Fruit fly (Drosophila melanogaster) whole organism, embryonic: ENCODE data around the gene not.

Source experiments
- Ada2b ChIP-seq: fragments of 200-800 bp; sonication (Bioruptor generic); IDR thresholded peaks from 2 replicates; pipeline ENCODE4 v1.3.6; 2022; ENCODE audit warnings: missing biosample characterization, missing genetic modification characterization
- Bdp1 ChIP-seq: fragments of 200-800 bp; sonication (Bioruptor generic); optimal IDR thresholded peaks from 3 replicates; lab custom pipeline; 2016; ENCODE audit warnings: missing biosample characterization, missing genetic modification characterization
- CG10267 ChIP-seq: fragments of 200-800 bp; sonication (Bioruptor generic); optimal IDR thresholded peaks from 2 replicates; lab custom pipeline; 2018; ENCODE audit warnings: missing biosample characterization, mild to moderate bottlenecking, missing genetic modification characterization, moderate library complexity
- CG10959 ChIP-seq: fragments of 200-800 bp; sonication (Bioruptor generic); IDR thresholded peaks from 2 replicates; pipeline ENCODE4 v1.3.6; 2022; ENCODE audit warnings: missing biosample characterization, missing genetic modification characterization
- CG11723 ChIP-seq: fragments of 200-800 bp; sonication (Bioruptor generic); optimal IDR thresholded peaks from 2 replicates; lab custom pipeline; 2017; ENCODE audit warnings: missing biosample characterization, mild to moderate bottlenecking, missing genetic modification characterization
- CG1602 ChIP-seq: fragments of 200-800 bp; sonication (Bioruptor generic); optimal IDR thresholded peaks from 3 replicates; lab custom pipeline; 2016; ENCODE audit warnings: missing biosample characterization, missing genetic modification characterization
- CG1603 ChIP-seq: fragments of 200-800 bp; sonication (Bioruptor generic); optimal IDR thresholded peaks from 2 replicates; lab custom pipeline; 2019; ENCODE audit warnings: missing biosample characterization, mild to moderate bottlenecking, missing genetic modification characterization, moderate library complexity
- CG17912 ChIP-seq: fragments of 200-800 bp; sonication (Bioruptor generic); optimal IDR thresholded peaks from 2 replicates; lab custom pipeline; 2018; ENCODE audit warnings: missing biosample characterization, mild to moderate bottlenecking, missing genetic modification characterization
- CG2678 ChIP-seq: fragments of 200-800 bp; sonication (Bioruptor generic); optimal IDR thresholded peaks from 3 replicates; lab custom pipeline; 2019; ENCODE audit warnings: missing biosample characterization, mild to moderate bottlenecking, missing genetic modification characterization, moderate library complexity
- CG2712 ChIP-seq: fragments of 200-800 bp; optimal IDR thresholded peaks from 3 replicates; lab custom pipeline; 2019; ENCODE audit warnings: missing biosample characterization, mild to moderate bottlenecking, missing genetic modification characterization, moderate library complexity
- CG2889 ChIP-seq: fragments of 200-800 bp; sonication (Bioruptor generic); IDR thresholded peaks from 3 replicates; pipeline ENCODE4 v1.3.6; 2022; ENCODE audit warnings: missing biosample characterization, missing genetic modification characterization
- CG30431 ChIP-seq: fragments of 200-800 bp; sonication (Bioruptor generic); optimal IDR thresholded peaks from 2 replicates; lab custom pipeline; 2017; ENCODE audit warnings: missing biosample characterization, missing genetic modification characterization
- CG33557 ChIP-seq: fragments of 200-800 bp; sonication (Bioruptor generic); optimal IDR thresholded peaks from 2 replicates; lab custom pipeline; 2019; ENCODE audit warnings: missing biosample characterization, mild to moderate bottlenecking, missing genetic modification characterization, moderate library complexity
- CG3407 ChIP-seq: fragments of 200-800 bp; sonication (Bioruptor generic); optimal IDR thresholded peaks from 2 replicates; lab custom pipeline; 2018; ENCODE audit warnings: missing biosample characterization, mild to moderate bottlenecking, missing genetic modification characterization
- CG7786 ChIP-seq: fragments of 200-800 bp; sonication (Bioruptor generic); optimal IDR thresholded peaks from 2 replicates; lab custom pipeline; 2016; ENCODE audit warnings: missing biosample characterization, missing genetic modification characterization
- CG7839 ChIP-seq: fragments of 200-800 bp; sonication (Bioruptor generic); optimal IDR thresholded peaks from 3 replicates; lab custom pipeline; 2018; ENCODE audit warnings: missing biosample characterization, mild to moderate bottlenecking, missing genetic modification characterization, moderate library complexity
- CG9215 ChIP-seq: fragments of 200-800 bp; sonication (Bioruptor generic); IDR thresholded peaks from 2 replicates; pipeline ENCODE4 v1.3.6; 2022; ENCODE audit warnings: missing biosample characterization, missing genetic modification characterization
- CG9817 ChIP-seq: fragments of 200-800 bp; sonication (Bioruptor generic); optimal IDR thresholded peaks from 2 replicates; lab custom pipeline; 2018; ENCODE audit warnings: missing biosample characterization, mild to moderate bottlenecking, missing genetic modification characterization, moderate library complexity
- CHES-1-like ChIP-seq: fragments of 200-800 bp; sonication (Bioruptor generic); optimal IDR thresholded peaks from 2 replicates; lab custom pipeline; 2016; ENCODE audit warnings: missing biosample characterization, missing genetic modification characterization
- CoRest ChIP-seq: fragments of 200-800 bp; sonication (Bioruptor generic); optimal IDR thresholded peaks from 3 replicates; lab custom pipeline; 2018; ENCODE audit warnings: missing biosample characterization, mild to moderate bottlenecking, missing genetic modification characterization, moderate library complexity
- D19A ChIP-seq: fragments of 200-800 bp; optimal IDR thresholded peaks from 3 replicates; lab custom pipeline; 2019; ENCODE audit warnings: missing biosample characterization, mild to moderate bottlenecking, missing genetic modification characterization, moderate library complexity
- Dip2 ChIP-seq: fragments of 200-800 bp; sonication (Bioruptor generic); IDR thresholded peaks from 2 replicates; pipeline ENCODE4 v1.3.6; 2022; ENCODE audit warnings: missing biosample characterization, missing genetic modification characterization
- H15 ChIP-seq: fragments of 200-800 bp; sonication (Bioruptor generic); IDR thresholded peaks from 3 replicates; pipeline ENCODE4 v1.3.6; 2022; ENCODE audit warnings: missing biosample characterization, missing genetic modification characterization
- HLH54F ChIP-seq: fragments of 200-800 bp; sonication (Bioruptor generic); optimal IDR thresholded peaks from 3 replicates; lab custom pipeline; 2016; ENCODE audit warnings: missing biosample characterization, missing genetic modification characterization
- HmgZ ChIP-seq: fragments of 200-800 bp; sonication (Bioruptor generic); optimal IDR thresholded peaks from 2 replicates; lab custom pipeline; 2018; ENCODE audit warnings: missing biosample characterization, mild to moderate bottlenecking, missing genetic modification characterization
- Hr51 ChIP-seq, 2 experiments: fragments of 200-800 bp; sonication (Bioruptor generic); optimal IDR thresholded peaks; 2 replicates in 1 of 2; 3 replicates in 1 of 2; lab custom pipeline; 2016 to 2018; ENCODE audit warnings: missing biosample characterization in 2 of 2, missing genetic modification characterization in 2 of 2, mild to moderate bottlenecking in 1 of 2, moderate library complexity in 1 of 2
- Lpt ChIP-seq: fragments of >200 bp; optimal IDR thresholded peaks from 2 replicates; lab custom pipeline; 2018; ENCODE audit warnings: missing biosample characterization, missing genetic modification characterization
- Myb ChIP-seq: fragments of 200-800 bp; sonication (Bioruptor generic); optimal IDR thresholded peaks from 2 replicates; lab custom pipeline; 2016; ENCODE audit warnings: missing biosample characterization, missing genetic modification characterization
- NFAT ChIP-seq: fragments of 200-800 bp; sonication (Bioruptor generic); IDR thresholded peaks from 2 replicates; pipeline ENCODE4 v1.3.6; 2022; ENCODE audit warnings: missing biosample characterization, missing genetic modification characterization
- Neu2 ChIP-seq: fragments of 200-800 bp; sonication (Bioruptor generic); optimal IDR thresholded peaks from 3 replicates; lab custom pipeline; 2016; ENCODE audit warnings: missing biosample characterization, missing genetic modification characterization, borderline replicate concordance
- Optix ChIP-seq: fragments of 200-800 bp; sonication (Bioruptor generic); IDR thresholded peaks from 3 replicates; pipeline ENCODE4 v1.3.6; 2022; ENCODE audit warnings: missing biosample characterization, missing genetic modification characterization
- PHDP ChIP-seq: fragments of 200-800 bp; sonication (Bioruptor generic); optimal IDR thresholded peaks from 3 replicates; lab custom pipeline; 2018; ENCODE audit warnings: missing biosample characterization, mild to moderate bottlenecking, missing genetic modification characterization, moderate library complexity
- Ravus ChIP-seq: fragments of 200-800 bp; sonication (Bioruptor generic); IDR thresholded peaks from 2 replicates; pipeline ENCODE4 v1.3.6; 2022; ENCODE audit warnings: missing biosample characterization, missing genetic modification characterization
- Six4 ChIP-seq: fragments of 200-800 bp; sonication (Bioruptor generic); optimal IDR thresholded peaks from 2 replicates; lab custom pipeline; 2016; ENCODE audit warnings: missing biosample characterization, missing genetic modification characterization
- TFAM ChIP-seq: fragments of 200-800 bp; sonication (Bioruptor generic); optimal IDR thresholded peaks from 2 replicates; lab custom pipeline; 2017; ENCODE audit warnings: missing biosample characterization, missing genetic modification characterization, inconsistent platforms
- ab ChIP-seq: fragments of 200-800 bp; sonication (Bioruptor generic); optimal IDR thresholded peaks from 2 replicates; lab custom pipeline; 2016; ENCODE audit warnings: missing biosample characterization, missing genetic modification characterization
- az2 ChIP-seq: fragments of 200-800 bp; sonication (Bioruptor generic); optimal IDR thresholded peaks from 3 replicates; lab custom pipeline; 2016; ENCODE audit warnings: missing biosample characterization, missing genetic modification characterization
- br ChIP-seq: fragments of >200 bp; optimal IDR thresholded peaks from 2 replicates; lab custom pipeline; 2017
- crol ChIP-seq: fragments of 200-800 bp; sonication (Bioruptor generic); IDR thresholded peaks from 2 replicates; pipeline ENCODE4 v1.3.6; 2022; ENCODE audit warnings: missing biosample characterization, missing genetic modification characterization
- h ChIP-seq: fragments of >200 bp; optimal IDR thresholded peaks from 2 replicates; lab custom pipeline; 2017
- her ChIP-seq: fragments of 200-800 bp; sonication (Bioruptor generic); optimal IDR thresholded peaks from 2 replicates; lab custom pipeline; 2016; ENCODE audit warnings: missing biosample characterization, missing genetic modification characterization
- kah ChIP-seq: fragments of 200-800 bp; sonication (Bioruptor generic); optimal IDR thresholded peaks from 2 replicates; lab custom pipeline; 2018; ENCODE audit warnings: missing biosample characterization, mild to moderate bottlenecking, missing genetic modification characterization
- kay ChIP-seq: fragments of 200-800 bp; sonication (Bioruptor generic); optimal IDR thresholded peaks from 2 replicates; lab custom pipeline; 2016; ENCODE audit warnings: missing biosample characterization, missing genetic modification characterization
- nom ChIP-seq: fragments of 200-800 bp; sonication (Bioruptor generic); optimal IDR thresholded peaks from 2 replicates; lab custom pipeline; 2017; ENCODE audit warnings: missing biosample characterization, missing genetic modification characterization, mild to moderate bottlenecking, moderate library complexity, missing genetic modification reagents
- odd ChIP-seq: fragments of 200-800 bp; sonication (Bioruptor generic); optimal IDR thresholded peaks from 2 replicates; lab custom pipeline; 2017; ENCODE audit warnings: missing biosample characterization, mild to moderate bottlenecking, missing genetic modification characterization
- pros ChIP-seq: fragments of 200-800 bp; sonication (Bioruptor generic); optimal IDR thresholded peaks from 3 replicates; lab custom pipeline; 2019; ENCODE audit warnings: missing biosample characterization, mild to moderate bottlenecking, missing genetic modification characterization, moderate library complexity
- rib ChIP-seq: fragments of 200-800 bp; sonication (Bioruptor generic); IDR thresholded peaks from 2 replicates; pipeline ENCODE4 v1.3.6; 2022; ENCODE audit warnings: missing biosample characterization, missing genetic modification characterization
- schlank ChIP-seq: fragments of 200-800 bp; sonication (Bioruptor generic); optimal IDR thresholded peaks from 2 replicates; lab custom pipeline; 2018; ENCODE audit warnings: missing biosample characterization, mild to moderate bottlenecking, missing genetic modification characterization
- so ChIP-seq: fragments of 200-800 bp; sonication (Bioruptor generic); IDR thresholded peaks from 3 replicates; pipeline ENCODE4 v1.3.6; 2022; ENCODE audit warnings: missing biosample characterization, missing genetic modification characterization
- sug ChIP-seq: fragments of 200-800 bp; optimal IDR thresholded peaks from 2 replicates; lab custom pipeline; 2019; ENCODE audit warnings: missing biosample characterization, mild to moderate bottlenecking, missing genetic modification characterization, moderate library complexity
- trem ChIP-seq: fragments of 200-800 bp; optimal IDR thresholded peaks from 3 replicates; lab custom pipeline; 2019; ENCODE audit warnings: missing biosample characterization, mild to moderate bottlenecking, missing genetic modification characterization, moderate library complexity
- wek ChIP-seq: fragments of 200-800 bp; sonication (Bioruptor generic); optimal IDR thresholded peaks from 3 replicates; lab custom pipeline; 2018; ENCODE audit warnings: missing biosample characterization, mild to moderate bottlenecking, missing genetic modification characterization, moderate library complexity

The not gene

dm6 chr3L:18634792-18635471 lies 13.0 kb upstream of the not start (continued):
- TF ChIP-seq D19A (tag; lab: Kevin White, UChicago) (peak; percentile 54), pros (GFP tag; lab: Kevin White, UChicago) (no peak), her (GFP tag; lab: Kevin White, UChicago) (no peak), CG10267 (tag; lab: Kevin White, UChicago) (no peak), ab (GFP tag; lab: Kevin White, UChicago) (no peak), Ravus (GFP tag; lab: Robert Waterston, UW) (no peak), sug (tag; lab: Kevin White, UChicago) (peak; percentile 44), nom (GFP tag; lab: Kevin White, UChicago) (no peak), kah (GFP tag; lab: Kevin White, UChicago) (no peak), Ada2b (no peak), TFAM (GFP tag; lab: Kevin White, UChicago) (no peak), schlank (tag; lab: Kevin White, UChicago) (no peak), CG7839 (tag; lab: Kevin White, UChicago) (peak; percentile 3), CG7786 (no peak), rib (GFP tag; lab: Robert Waterston, UW) (no peak), CG10959 (no peak), h (lab: Kevin White, UChicago) (no peak), CG1602 (GFP tag; lab: Kevin White, UChicago) (no peak), CG2712 (tag; lab: Kevin White, UChicago) (no peak), CG3407 (no peak), Six4 (GFP tag; lab: Kevin White, UChicago) (no peak), NFAT (GFP tag; lab: Robert Waterston, UW) (no peak), CG17912 (GFP tag; lab: Kevin White, UChicago) (no peak), kay (GFP tag; lab: Kevin White, UChicago) (no peak), Neu2 (GFP tag; lab: Kevin White, UChicago) (peak; percentile 40), HLH54F (no peak), CG9215 (no peak), CoRest (no peak), HmgZ (tag; lab: Kevin White, UChicago) (no peak), so (GFP tag; lab: Robert Waterston, UW) (no peak), CG2889 (no peak), CG33557 (no peak), Dip2 (GFP tag; lab: Robert Waterston, UW) (no peak), trem (tag; lab: Kevin White, UChicago) (no peak), crol (GFP tag; lab: Robert Waterston, UW) (no peak), Lpt (no peak), PHDP (tag; lab: Kevin White, UChicago) (peak; percentile 24), CG30431 (GFP tag; lab: Kevin White, UChicago) (no peak), CHES-1-like (GFP tag; lab: Kevin White, UChicago) (no peak), Myb (GFP tag; lab: Kevin White, UChicago) (no peak), Hr51 (GFP tag; optimal IDR thresholded peaks at IDR 0.05; lab: Kevin White, UChicago) (peak in 1 of 2 experiments; percentile 17), CG9817 (tag; lab: Kevin White, UChicago) (no peak), Optix (no peak), odd (no peak), br (lab: Kevin White, UChicago) (no peak), H15 (GFP tag; lab: Robert Waterston, UW) (no peak), CG11723 (GFP tag; lab: Kevin White, UChicago) (no peak), Bdp1 (GFP tag; lab: Kevin White, UChicago) (no peak), CG2678 (tag; lab: Kevin White, UChicago) (peak; percentile 35), wek (GFP tag; lab: Kevin White, UChicago) (no peak), CG1603 (tag; lab: Kevin White, UChicago) (no peak), az2 (GFP tag; lab: Kevin White, UChicago) (no peak)
